Worm (Caenorhabditis elegans) whole organism, L4 larva: ENCODE results near the gene F46E10.18.
A peak's percentile ranks its signal among the peaks of the same experiment; 100 is the strongest.

Experiments used
- D1046.2 ChIP-seq: fragments of 200-800 bp; sonication (Bioruptor generic); IDR thresholded peaks from 2 replicates; pipeline ENCODE4 v1.3.6; 2022; ENCODE audit warnings: missing genetic modification characterization, missing compliant biosample characterization
- F10B5.3 ChIP-seq: sonication (generic microtip); optimal IDR thresholded peaks from 2 replicates; lab custom pipeline; 2016; ENCODE audit warnings: mild to moderate bottlenecking, missing genetic modification characterization, missing compliant biosample characterization
- F26F4.8 ChIP-seq: fragments of 200-800 bp; sonication (Bioruptor generic); conservative IDR thresholded peaks from 2 replicates; pipeline ENCODE4 v1.3.6; 2022; ENCODE audit warnings: missing genetic modification characterization, missing compliant biosample characterization
- F37D6.2 ChIP-seq: sonication (generic microtip); optimal IDR thresholded peaks from 2 replicates; lab custom pipeline; 2016; ENCODE audit warnings: mild to moderate bottlenecking, missing genetic modification characterization, missing compliant biosample characterization
- T26A8.4 ChIP-seq: fragments of 200-800 bp; sonication (Bioruptor generic); IDR thresholded peaks from 2 replicates; pipeline ENCODE4 v1.3.6; 2022; ENCODE audit warnings: missing genetic modification characterization, missing compliant biosample characterization
- Y105C5A.15 ChIP-seq: fragments of 200-800 bp; sonication (Bioruptor generic); IDR thresholded peaks from 2 replicates; pipeline ENCODE4 v1.3.6; 2022; ENCODE audit warnings: missing genetic modification characterization, missing compliant biosample characterization
- Y5F2A.4 ChIP-seq: fragments of 200-800 bp; sonication (Bioruptor generic); optimal IDR thresholded peaks from 2 replicates; lab custom pipeline; 2018; ENCODE audit warnings: mild to moderate bottlenecking, missing genetic modification characterization, missing compliant biosample characterization
- ZK337.2 ChIP-seq: fragments of 200-800 bp; sonication (Bioruptor generic); IDR thresholded peaks from 2 replicates; pipeline ENCODE4 v1.3.6; 2022; ENCODE audit warnings: missing genetic modification reagents, missing genetic modification characterization, missing compliant biosample characterization
- aha-1 ChIP-seq: fragments of 150-350 bp; peaks from one replicate; lab custom pipeline; 2014; ENCODE audit warnings: missing biosample characterization, missing genetic modification characterization
- ces-1 ChIP-seq: fragments of 150-350 bp; sonication (generic microtip); optimal IDR thresholded peaks from 4 replicates; lab custom pipeline; 2014; ENCODE audit warnings: missing biosample characterization, missing genetic modification reagents, missing genetic modification characterization
- cey-2 ChIP-seq: sonication (generic microtip); optimal IDR thresholded peaks from 3 replicates; lab custom pipeline; 2017; ENCODE audit warnings: missing genetic modification characterization, mild to moderate bottlenecking, missing compliant biosample characterization, antibody characterized with exemption, borderline replicate concordance; ENCODE audit not compliant: insufficient read depth
- daf-12 ChIP-seq: fragments of 150-350 bp; optimal IDR thresholded peaks from 2 replicates; lab custom pipeline; 2014; ENCODE audit warnings: missing biosample characterization, missing genetic modification reagents, missing genetic modification characterization
- daf-16 ChIP-seq, 3 experiments: sonication (generic microtip); optimal IDR thresholded peaks; 2 replicates each; lab custom pipeline; 2016 to 2017; ENCODE audit warnings: missing genetic modification characterization in 3 of 3, missing genetic modification reagents in 3 of 3, mild to moderate bottlenecking in 2 of 3, missing compliant biosample characterization in 2 of 3, missing biosample characterization in 1 of 3, moderate library complexity in 1 of 3
- dmd-6 ChIP-seq: fragments of 200-800 bp; sonication (Bioruptor generic); IDR thresholded peaks from 2 replicates; pipeline ENCODE4 v1.3.6; 2022; ENCODE audit warnings: missing genetic modification reagents, missing genetic modification characterization, missing compliant biosample characterization
- dve-1 ChIP-seq: sonication (generic microtip); optimal IDR thresholded peaks from 2 replicates; lab custom pipeline; 2017; ENCODE audit warnings: antibody characterized with exemption, mild to moderate bottlenecking, missing genetic modification characterization, missing compliant biosample characterization; ENCODE audit not compliant: insufficient read depth
- egl-43 ChIP-seq: fragments of 200-800 bp; sonication (Bioruptor generic); IDR thresholded peaks from 2 replicates; pipeline ENCODE4 v1.3.6; 2022; ENCODE audit warnings: missing genetic modification reagents, missing genetic modification characterization, missing compliant biosample characterization
- hlh-11 ChIP-seq: fragments of 200-800 bp; sonication (Bioruptor generic); optimal IDR thresholded peaks from 2 replicates; lab custom pipeline; 2018; ENCODE audit warnings: mild to moderate bottlenecking, missing genetic modification characterization, missing compliant biosample characterization
- hlh-30 ChIP-seq: sonication (generic microtip); optimal IDR thresholded peaks from 2 replicates; lab custom pipeline; 2017; ENCODE audit warnings: antibody characterized with exemption, mild to moderate bottlenecking, missing genetic modification characterization, missing compliant biosample characterization; ENCODE audit not compliant: insufficient read depth
- lin-13 ChIP-seq: fragments of 150-350 bp; optimal IDR thresholded peaks from 2 replicates; lab custom pipeline; 2014; ENCODE audit warnings: missing biosample characterization, missing genetic modification reagents, missing genetic modification characterization
- lin-29 ChIP-seq: fragments of 200-800 bp; sonication (Bioruptor generic); IDR thresholded peaks from 2 replicates; pipeline ENCODE4 v1.3.6; 2022; ENCODE audit warnings: missing genetic modification reagents, missing genetic modification characterization, missing compliant biosample characterization
- lin-38 ChIP-seq: fragments of 200-800 bp; sonication (Bioruptor generic); IDR thresholded peaks from 2 replicates; pipeline ENCODE4 v1.3.6; 2022; ENCODE audit warnings: missing genetic modification reagents, missing genetic modification characterization, missing compliant biosample characterization
- lsy-2 ChIP-seq, 2 experiments: fragments of 150-350 bp in 1 of 2; sonication (generic microtip) in 1 of 2; optimal IDR thresholded peaks; 2 replicates each; lab custom pipeline; 2014 to 2017; ENCODE audit warnings: missing biosample characterization in 2 of 2, missing genetic modification characterization in 2 of 2
- madf-5 ChIP-seq, 2 experiments: fragments of 200-800 bp; sonication (Bioruptor generic); IDR thresholded peaks; 2 replicates each; pipeline ENCODE4 v1.3.6; 2022; ENCODE audit warnings: missing compliant biosample characterization in 2 of 2, missing genetic modification characterization in 2 of 2
- mdl-1 ChIP-seq, 2 experiments: fragments of 150-350 bp in 1 of 2; sonication (generic microtip) in 1 of 2; optimal IDR thresholded peaks; 2 replicates each; lab custom pipeline; 2014 to 2017; ENCODE audit warnings: missing biosample characterization in 2 of 2, missing genetic modification characterization in 2 of 2
- mep-1 ChIP-seq: fragments of 150-350 bp; sonication (generic microtip); optimal IDR thresholded peaks from 3 replicates; lab custom pipeline; 2014; ENCODE audit warnings: missing biosample characterization, missing genetic modification characterization
- mes-2 ChIP-seq: sonication (generic microtip); optimal IDR thresholded peaks from 2 replicates; lab custom pipeline; 2016; ENCODE audit warnings: missing genotype, mild to moderate bottlenecking, missing genetic modification characterization, missing compliant biosample characterization; ENCODE audit not compliant: poor library complexity, severe bottlenecking
- mxl-3 ChIP-seq: fragments of 200-800 bp; sonication (Bioruptor generic); optimal IDR thresholded peaks from 2 replicates; lab custom pipeline; 2018; ENCODE audit warnings: mild to moderate bottlenecking, missing genetic modification characterization, missing compliant biosample characterization
- nhr-25 ChIP-seq: sonication (generic microtip); optimal IDR thresholded peaks from 2 replicates; lab custom pipeline; 2017; ENCODE audit warnings: missing genetic modification characterization, mild to moderate bottlenecking, missing compliant biosample characterization, antibody characterized with exemption, moderate library complexity, borderline replicate concordance; ENCODE audit not compliant: insufficient read depth
- nhr-41 ChIP-seq: fragments of 200-800 bp; sonication (Bioruptor generic); IDR thresholded peaks from 2 replicates; pipeline ENCODE4 v1.3.6; 2022; ENCODE audit warnings: missing genetic modification reagents, missing genetic modification characterization, missing compliant biosample characterization
- nhr-42 ChIP-seq: fragments of 200-800 bp; sonication (Bioruptor generic); IDR thresholded peaks from 2 replicates; pipeline ENCODE4 v1.3.6; 2022; ENCODE audit warnings: missing genetic modification characterization, missing compliant biosample characterization
- nhr-6 ChIP-seq: fragments of 150-350 bp; optimal IDR thresholded peaks from 2 replicates; lab custom pipeline; 2014; ENCODE audit warnings: missing biosample characterization, missing genetic modification characterization
- nhr-76 ChIP-seq: fragments of 150-350 bp; optimal IDR thresholded peaks from 2 replicates; lab custom pipeline; 2014; ENCODE audit warnings: missing biosample characterization, missing genetic modification characterization
- pqm-1 ChIP-seq: sonication (generic microtip); optimal IDR thresholded peaks from 2 replicates; lab custom pipeline; 2017; ENCODE audit warnings: missing biosample characterization, missing genetic modification characterization
- rbr-2 ChIP-seq: sonication (generic microtip); optimal IDR thresholded peaks from 2 replicates; lab custom pipeline; 2016; ENCODE audit warnings: missing genotype, missing genetic modification characterization, missing compliant biosample characterization
- saeg-2 ChIP-seq: fragments of 200-800 bp; sonication (Bioruptor generic); IDR thresholded peaks from 2 replicates; pipeline ENCODE4 v1.3.6; 2022; ENCODE audit warnings: missing genetic modification reagents, missing genetic modification characterization, missing compliant biosample characterization
- set-16 ChIP-seq: fragments of 200-800 bp; sonication (Bioruptor generic); IDR thresholded peaks from 2 replicates; pipeline ENCODE4 v1.3.6; 2022; ENCODE audit warnings: missing genetic modification reagents, missing genetic modification characterization, missing compliant biosample characterization
- spr-1 ChIP-seq: sonication (generic microtip); optimal IDR thresholded peaks from 2 replicates; lab custom pipeline; 2016; ENCODE audit warnings: mild to moderate bottlenecking, missing genetic modification characterization, missing compliant biosample characterization
- tra-1 ChIP-seq: fragments of 200-800 bp; sonication (Bioruptor generic); IDR thresholded peaks from 2 replicates; pipeline ENCODE4 v1.3.6; 2022; ENCODE audit warnings: missing genetic modification reagents, missing genetic modification characterization, missing compliant biosample characterization
- unc-62 ChIP-seq, 3 experiments: fragments of 150-350 bp in 1 of 3; sonication (generic microtip); optimal IDR thresholded peaks in 2 of 3; peaks in 1 of 3; 1 replicate in 1 of 3; 2 replicates in 2 of 3; lab custom pipeline; 2014 to 2017; ENCODE audit warnings: missing biosample characterization in 3 of 3, missing genetic modification characterization in 3 of 3, missing genetic modification reagents in 3 of 3, missing genotype in 1 of 3
- zfp-2 ChIP-seq: sonication (generic microtip); optimal IDR thresholded peaks from 2 replicates; lab custom pipeline; 2016; ENCODE audit warnings: mild to moderate bottlenecking, missing genetic modification characterization, missing compliant biosample characterization
- zip-11 ChIP-seq: fragments of 200-800 bp; sonication (Bioruptor generic); IDR thresholded peaks from 2 replicates; pipeline ENCODE4 v1.3.6; 2022; ENCODE audit warnings: missing genetic modification characterization, missing compliant biosample characterization

Gene F46E10.18

DNA sequence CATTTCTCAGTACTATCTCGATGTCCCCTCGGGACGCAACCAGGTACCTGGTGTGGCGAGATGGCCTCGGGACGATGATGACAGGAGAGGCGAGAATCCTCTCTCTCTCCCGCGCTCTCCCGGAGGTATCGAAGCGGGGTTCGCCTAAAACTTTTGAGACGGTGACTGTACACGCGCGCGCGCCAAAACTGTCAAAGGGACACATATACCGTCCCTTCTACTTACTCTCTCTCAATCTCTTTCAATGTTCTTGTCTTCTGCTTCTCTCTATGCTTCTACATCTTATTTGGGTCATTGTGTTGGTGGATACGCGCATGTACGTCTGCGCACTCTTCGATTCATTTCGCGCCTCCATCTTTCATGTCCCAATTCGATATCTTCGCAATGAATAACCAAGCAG is 21.0 kb downstream of the F46E10.18 start:
- no peak for TF ChIP-seq dve-1 (tag; lab: Kevin White, UChicago)
- peak; percentile 66 for TF ChIP-seq mxl-3 (GFP tag; lab: Kevin White, UChicago)
- no peak for TF ChIP-seq ZK337.2 (GFP tag; lab: Robert Waterston, UW)
- no peak for TF ChIP-seq daf-12
- 0 out of 2 replicates have a peak, but pooled peaks have one; percentile 27 for TF ChIP-seq egl-43
- TF ChIP-seq set-16 (GFP tag; lab: Robert Waterston, UW), result peak; percentile 90
- TF ChIP-seq hlh-11, result peak; percentile 46
- peak in 1 of 2 experiments; percentile 97 for TF ChIP-seq unc-62 (GFP tag; optimal IDR thresholded peaks at IDR 0.05 in 1 of 2; lab: Kevin White, UChicago)
- no peak for TF ChIP-seq unc-62 (tag; optimal IDR thresholded peaks at IDR 0.05; lab: Kevin White, UChicago)
- TF ChIP-seq nhr-25 (tag; lab: Kevin White, UChicago), result peak; percentile 14
- TF ChIP-seq hlh-30 (tag; lab: Kevin White, UChicago), result peak; percentile 45
- TF ChIP-seq aha-1, result peak; percentile 72
- TF ChIP-seq mep-1 (tag; lab: Kevin White, UChicago), result no peak
- TF ChIP-seq lsy-2 (tag; optimal IDR thresholded peaks at IDR 0.05; lab: Kevin White, UChicago), result peak in 1 of 2 experiments; percentile 10
- TF ChIP-seq, all 104 proteins: peak for 9

DNA sequence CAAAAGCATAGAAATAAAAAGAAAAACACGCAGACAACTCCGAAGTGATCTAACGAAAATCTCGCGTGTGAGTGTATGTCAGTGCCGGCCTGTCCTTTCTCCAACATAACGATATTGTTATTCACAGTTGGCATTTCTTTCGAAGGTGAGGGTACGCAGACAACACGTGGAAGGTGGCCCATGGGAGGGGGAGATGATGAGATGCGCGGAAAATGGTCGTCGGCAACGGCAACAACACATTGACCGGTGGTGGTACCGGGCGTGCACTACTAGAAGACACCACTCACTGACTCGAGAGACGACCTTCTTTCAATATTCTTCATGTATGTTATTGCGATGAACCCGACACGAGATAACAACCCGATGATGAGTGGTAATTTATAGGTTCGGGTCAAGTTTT is 24.2 kb downstream of the F46E10.18 start:
- TF ChIP-seq cey-2 (no peak), Y105C5A.15 (GFP tag; lab: Robert Waterston, UW) (no peak), mxl-3 (GFP tag; lab: Kevin White, UChicago) (peak; percentile 57), T26A8.4 (GFP tag; lab: Robert Waterston, UW) (no peak), unc-62 (GFP tag; optimal IDR thresholded peaks at IDR 0.05 in 1 of 2; lab: Kevin White, UChicago) (peak in 1 of 2 experiments; percentile 78), unc-62 (tag; optimal IDR thresholded peaks at IDR 0.05; lab: Kevin White, UChicago) (no peak), hlh-30 (tag; lab: Kevin White, UChicago) (peak; percentile 51), nhr-25 (tag; lab: Kevin White, UChicago) (peak; percentile 33)

DNA sequence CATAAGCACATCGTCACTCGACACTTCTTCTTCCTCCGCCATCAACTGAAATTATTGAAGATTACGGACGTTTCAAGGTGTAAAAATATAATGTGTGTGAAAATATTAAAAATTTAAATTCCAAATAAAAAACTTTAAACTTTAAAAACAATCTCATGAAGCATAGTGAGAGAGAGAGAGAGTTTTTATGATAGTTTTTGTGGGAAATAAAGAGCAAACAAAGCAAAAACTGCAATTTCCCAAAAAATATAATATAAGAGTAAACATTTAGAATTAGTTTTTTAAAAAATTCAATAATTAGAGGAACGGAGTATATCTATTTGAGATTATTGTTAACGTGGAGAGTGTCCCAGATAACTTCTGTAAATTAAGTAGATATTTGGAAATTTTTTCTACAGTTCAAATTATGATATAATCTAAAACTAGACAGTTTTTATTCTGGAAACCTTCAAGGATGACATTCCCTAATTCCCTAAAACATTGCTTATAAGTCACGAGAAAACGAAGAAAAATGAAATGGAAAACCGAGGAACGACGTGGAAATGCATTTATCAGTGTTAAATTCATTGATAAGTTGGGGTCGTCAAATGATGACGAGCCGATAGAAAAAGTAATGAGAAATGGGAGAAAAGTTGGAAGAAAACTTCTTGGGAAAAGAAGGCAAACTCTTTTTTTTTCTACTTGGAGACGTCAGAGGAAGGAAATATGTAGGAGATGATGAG is 25.8 kb downstream of the F46E10.18 start, which contains the start of gene dre-1:
dre-1 (minus strand) TSS at position 51 of the 722 bp plus-strand sequence.
- TF ChIP-seq F37D6.2 (tag; lab: Kevin White, UChicago) (no peak), rbr-2 (tag; lab: Kevin White, UChicago) (no peak), F10B5.3 (tag; lab: Kevin White, UChicago) (no peak), unc-62 (GFP tag; optimal IDR thresholded peaks at IDR 0.05 in 1 of 2; lab: Kevin White, UChicago) (no peak), unc-62 (tag; optimal IDR thresholded peaks at IDR 0.05; lab: Kevin White, UChicago) (no peak), madf-5 (GFP tag; IDR thresholded peaks at IDR 0.05; lab: Robert Waterston, UW) (no peak), nhr-42 (GFP tag; lab: Robert Waterston, UW) (no peak), pqm-1 (tag; lab: Kevin White, UChicago) (peak; percentile 37), tra-1 (GFP tag; lab: Robert Waterston, UW) (no peak), daf-16 (GFP tag; optimal IDR thresholded peaks at IDR 0.05; lab: Kevin White, UChicago) (no peak), daf-16 (tag; optimal IDR thresholded peaks at IDR 0.05; lab: Kevin White, UChicago) (peak; percentile 26), lin-29 (no peak), saeg-2 (no peak), hlh-30 (tag; lab: Kevin White, UChicago) (peak; percentile 11), ces-1 (no peak), Y5F2A.4 (no peak), mes-2 (tag; lab: Kevin White, UChicago) (no peak), nhr-76 (tag; lab: Kevin White, UChicago) (no peak), zfp-2 (no peak), spr-1 (no peak), zip-11 (GFP tag; lab: Robert Waterston, UW) (no peak), mdl-1 (tag; optimal IDR thresholded peaks at IDR 0.05; lab: Kevin White, UChicago) (no peak), nhr-41 (GFP tag; lab: Robert Waterston, UW) (no peak), lin-13 (GFP tag; lab: Kevin White, UChicago) (no peak), ZK337.2 (GFP tag; lab: Robert Waterston, UW) (no peak), dve-1 (tag; lab: Kevin White, UChicago) (peak; percentile 62), lin-38 (GFP tag; lab: Robert Waterston, UW) (no peak), nhr-25 (tag; lab: Kevin White, UChicago) (no peak), nhr-6 (tag; lab: Kevin White, UChicago) (no peak), aha-1 (peak; percentile 71), F26F4.8 (GFP tag; lab: Robert Waterston, UW) (no peak), set-16 (GFP tag; lab: Robert Waterston, UW) (no peak), dmd-6 (GFP tag; lab: Robert Waterston, UW) (0 out of 2 replicates have a peak, but pooled peaks have one; percentile 18), D1046.2 (GFP tag; lab: Robert Waterston, UW) (no peak), lsy-2 (tag; optimal IDR thresholded peaks at IDR 0.05; lab: Kevin White, UChicago) (no peak)
